Worm (Caenorhabditis elegans): ENCODE results near the gene wht-4.

DNA sequence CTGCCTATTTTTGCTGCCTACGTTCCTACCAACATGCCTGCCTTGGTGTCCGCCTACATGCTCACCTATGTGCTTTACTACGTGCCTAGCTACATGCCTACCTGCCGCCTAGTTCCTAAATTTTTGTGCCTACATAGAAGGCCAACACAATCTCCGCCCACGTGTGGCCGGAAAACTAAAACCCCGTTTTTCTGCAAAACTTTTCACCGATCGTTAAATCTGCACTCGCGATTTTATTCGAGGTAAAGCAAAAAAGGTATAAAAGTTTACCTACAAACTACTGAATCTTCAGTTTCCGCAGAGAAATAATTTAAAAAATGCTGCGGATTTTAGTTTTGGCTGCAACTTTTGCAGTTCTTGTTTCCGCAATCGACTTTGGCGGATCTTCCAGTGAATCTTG, 29.3 kb upstream of the wht-4 start, which contains the start of gene clec-124:
- no peak for TF ChIP-seq lin-15B (tag; optimal IDR thresholded peaks at IDR 0.05)
- no peak for TF ChIP-seq ceh-9 (tag; optimal IDR thresholded peaks at IDR 0.05)
- no peak for TF ChIP-seq nhr-25 (tag; optimal IDR thresholded peaks at IDR 0.05)
- TF ChIP-seq unc-39 (tag; optimal IDR thresholded peaks at IDR 0.05) = no peak
- TF ChIP-seq pha-4 (tag; optimal IDR thresholded peaks at IDR 0.05) = no peak
- TF ChIP-seq nhr-12 (tag; optimal IDR thresholded peaks at IDR 0.05) = no peak
- no peak for TF ChIP-seq zag-1 (tag; optimal IDR thresholded peaks at IDR 0.05)
- no peak for TF ChIP-seq egl-27 (tag; optimal IDR thresholded peaks at IDR 0.05)
- no peak for TF ChIP-seq ceh-82 (tag; optimal IDR thresholded peaks at IDR 0.05)
- TF ChIP-seq ama-1 (optimal IDR thresholded peaks at IDR 0.05) = no peak
- TF ChIP-seq mdl-1 (tag; optimal IDR thresholded peaks at IDR 0.05) = no peak
